Worm (Caenorhabditis elegans) whole organism, L4 larva: ENCODE data around the gene djr-1.2.

Experiments
- Y75B8A.6 ChIP-seq: fragments of 200-800 bp; sonication (Bioruptor generic); IDR thresholded peaks from 2 replicates; pipeline ENCODE4 v1.3.6; 2022; ENCODE audit warnings: missing genetic modification reagents, missing genetic modification characterization, missing compliant biosample characterization
- lir-3 ChIP-seq: sonication (generic microtip); optimal IDR thresholded peaks from 2 replicates; lab custom pipeline; 2016; ENCODE audit warnings: mild to moderate bottlenecking, missing genetic modification characterization, missing compliant biosample characterization
- nhr-28 ChIP-seq: fragments of 150-350 bp; optimal IDR thresholded peaks from 2 replicates; lab custom pipeline; 2014; ENCODE audit warnings: missing biosample characterization, missing genetic modification characterization

ce11 chrV:4005219-4005618 lies 49.7 kb downstream of the djr-1.2 start, which contains the start of gene srh-8:
- TF ChIP-seq nhr-28 (no peak), Y75B8A.6 (GFP tag; lab: Robert Waterston, UW) (no peak), lir-3 (tag; lab: Kevin White, UChicago) (no peak)
